Worm (Caenorhabditis elegans) whole organism, L4/young adult: ENCODE measurements around the gene srxa-7.

ENCODE experiments used
- W03F9.2 ChIP-seq: fragments of 150-350 bp; optimal IDR thresholded peaks from 2 replicates; lab custom pipeline; 2014; ENCODE audit warnings: missing biosample characterization, missing genetic modification characterization
- dao-5 ChIP-seq: sonication (generic microtip); optimal IDR thresholded peaks from 2 replicates; lab custom pipeline; 2016; ENCODE audit warnings: missing genotype, missing genetic modification characterization, moderate library complexity, missing compliant biosample characterization
- him-1 ChIP-seq: sonication (generic microtip); optimal IDR thresholded peaks from 2 replicates; lab custom pipeline; 2016; ENCODE audit warnings: missing genotype, missing genetic modification reagents, missing genetic modification characterization, missing compliant biosample characterization

DNA sequence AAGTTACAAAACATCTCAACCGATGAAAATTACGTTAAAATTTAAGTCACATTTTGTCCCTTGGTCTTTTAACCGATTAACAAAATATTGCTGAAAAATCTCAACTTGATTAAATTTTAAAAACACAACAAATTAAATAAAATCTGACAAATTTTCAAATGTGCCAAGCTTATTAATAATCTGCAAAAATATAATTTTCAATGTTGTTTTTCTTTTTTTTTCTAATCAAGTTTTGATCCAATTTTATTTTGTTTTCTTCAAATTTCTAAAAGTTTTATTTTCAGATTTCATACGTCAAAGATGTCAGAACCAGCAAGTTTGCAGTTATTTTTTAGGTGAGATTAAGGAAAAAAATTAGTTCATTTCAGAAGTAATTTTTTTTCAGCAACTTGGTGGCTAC lies 29.0 kb downstream of the srxa-7 start, which contains the start of gene srw-87:
- TF ChIP-seq him-1 (tag; lab: Kevin White, UChicago) (no peak), dao-5 (tag; lab: Kevin White, UChicago) (no peak), W03F9.2 (tag; lab: Kevin White, UChicago) (no peak)
